Worm (Caenorhabditis elegans): ENCODE measurements around the gene str-247.

The str-247 gene

ce11 chrV:3989070-3989469, 35.2 kb downstream of the str-247 start, which contains the start of gene nlp-27:
Gene nlp-27, plus strand, starts transcription at chrV:3989378.
- no peak for TF ChIP-seq unc-62 (GFP tag; optimal IDR thresholded peaks at IDR 0.05)

- no peak for TF ChIP-seq unc-62 (GFP tag; optimal IDR thresholded peaks at IDR 0.05)
These were observed 38.5 kb downstream of the str-247 start for ce11 chrV:3992334-3992733.

- no peak for TF ChIP-seq unc-62 (GFP tag; optimal IDR thresholded peaks at IDR 0.05)
These were observed 40.2 kb downstream of the str-247 start, which contains the start of gene K09D9.9 for ce11 chrV:3994048-3994447. Gene K09D9.9, minus strand, starts transcription at chrV:3994148.

- no peak for TF ChIP-seq unc-62 (GFP tag; optimal IDR thresholded peaks at IDR 0.05)
These were observed 42.0 kb downstream of the str-247 start, which contains the start of gene srx-62 for ce11 chrV:3995838-3996237. Gene srx-62, minus strand, starts transcription at chrV:3995938.

ce11 chrV:4004577-4004976, 50.7 kb downstream of the str-247 start:
- TF ChIP-seq unc-62 (GFP tag; optimal IDR thresholded peaks at IDR 0.05) = no peak

All from whole organism, dauer.